Worm (Caenorhabditis elegans) whole organism, early embryonic: ENCODE data around the gene far-6.

ENCODE experiments used
- B0310.2 ChIP-seq: sonication (generic microtip); optimal IDR thresholded peaks from 2 replicates; lab custom pipeline; 2016; ENCODE audit warnings: mild to moderate bottlenecking, missing genetic modification characterization, missing compliant biosample characterization
- ama-1 ChIP-seq: fragments of 150-350 bp; optimal IDR thresholded peaks from 2 replicates; lab custom pipeline; 2014
- ceh-13 ChIP-seq: fragments of 200-800 bp; sonication (Bioruptor generic); optimal IDR thresholded peaks from 2 replicates; lab custom pipeline; 2018; ENCODE audit warnings: mild to moderate bottlenecking, missing genetic modification characterization, missing compliant biosample characterization
- ceh-36 ChIP-seq: sonication (generic microtip); optimal IDR thresholded peaks from 2 replicates; lab custom pipeline; 2016; ENCODE audit warnings: missing genetic modification characterization, inconsistent platforms, missing compliant biosample characterization
- ets-7 ChIP-seq: sonication (generic microtip); optimal IDR thresholded peaks from 2 replicates; lab custom pipeline; 2016; ENCODE audit warnings: missing genotype, missing genetic modification characterization, missing compliant biosample characterization
- flt-1 ChIP-seq: fragments of 200-800 bp; sonication (Bioruptor generic); IDR thresholded peaks from 2 replicates; pipeline ENCODE4 v1.3.6; 2022; ENCODE audit warnings: missing genetic modification characterization, missing compliant biosample characterization
- hmbx-1 ChIP-seq: sonication (generic microtip); optimal IDR thresholded peaks from 2 replicates; lab custom pipeline; 2016; ENCODE audit warnings: mild to moderate bottlenecking, missing genetic modification characterization, missing compliant biosample characterization
- hmg-4 ChIP-seq: fragments of 200-800 bp; sonication (Bioruptor generic); optimal IDR thresholded peaks from 2 replicates; lab custom pipeline; 2018; ENCODE audit warnings: mild to moderate bottlenecking, missing genetic modification characterization, missing compliant biosample characterization
- hnd-1 ChIP-seq: sonication (generic microtip); optimal IDR thresholded peaks from 2 replicates; lab custom pipeline; 2016; ENCODE audit warnings: missing genetic modification characterization, missing compliant biosample characterization
- sea-1 ChIP-seq: fragments of 200-800 bp; sonication (Bioruptor generic); conservative IDR thresholded peaks from 2 replicates; pipeline ENCODE4 v1.3.6; 2022; ENCODE audit warnings: missing genetic modification characterization, missing compliant biosample characterization
- tbx-11 ChIP-seq: fragments of 200-800 bp; sonication (Bioruptor generic); IDR thresholded peaks from 2 replicates; pipeline ENCODE4 v1.3.6; 2022; ENCODE audit warnings: missing genetic modification characterization, missing compliant biosample characterization

DNA sequence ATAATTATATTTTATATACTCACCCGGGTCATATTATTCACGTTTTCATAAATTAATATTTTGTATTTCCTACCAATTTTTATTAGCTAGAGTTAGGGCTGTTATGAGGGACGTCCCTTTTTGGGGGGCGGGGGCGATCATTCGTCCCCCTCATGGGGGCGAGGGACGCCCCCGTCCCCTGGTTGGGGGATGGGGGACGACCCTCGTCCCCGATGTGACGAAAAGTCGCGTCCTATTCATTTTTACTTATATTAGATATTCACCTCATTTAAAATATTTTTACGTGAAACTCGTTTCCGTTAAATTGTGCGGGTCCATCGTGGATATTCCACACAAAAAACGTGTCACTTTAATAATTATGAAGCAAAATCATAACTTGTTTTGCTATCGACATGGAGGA lies 20.4 kb downstream of the far-6 start, which contains the start of gene W02A2.12:
- TF ChIP-seq ama-1 (lab: Kevin White, UChicago), result no peak
- TF ChIP-seq hmbx-1, result no peak
- TF ChIP-seq ceh-13 (GFP tag; lab: Kevin White, UChicago), result no peak
- TF ChIP-seq ets-7 (tag; lab: Kevin White, UChicago), result no peak
- no peak for TF ChIP-seq B0310.2 (tag; lab: Kevin White, UChicago)
- no peak for TF ChIP-seq ceh-36
- no peak for TF ChIP-seq sea-1
- no peak for TF ChIP-seq tbx-11 (GFP tag; lab: Robert Waterston, UW)
- no peak for TF ChIP-seq flt-1 (GFP tag; lab: Robert Waterston, UW)
- TF ChIP-seq hmg-4 (GFP tag; lab: Kevin White, UChicago), result no peak
- TF ChIP-seq hnd-1 (tag; lab: Kevin White, UChicago), result no peak
